Worm (Caenorhabditis elegans): ENCODE measurements around the gene gmeb-1.

The gmeb-1 gene

DNA sequence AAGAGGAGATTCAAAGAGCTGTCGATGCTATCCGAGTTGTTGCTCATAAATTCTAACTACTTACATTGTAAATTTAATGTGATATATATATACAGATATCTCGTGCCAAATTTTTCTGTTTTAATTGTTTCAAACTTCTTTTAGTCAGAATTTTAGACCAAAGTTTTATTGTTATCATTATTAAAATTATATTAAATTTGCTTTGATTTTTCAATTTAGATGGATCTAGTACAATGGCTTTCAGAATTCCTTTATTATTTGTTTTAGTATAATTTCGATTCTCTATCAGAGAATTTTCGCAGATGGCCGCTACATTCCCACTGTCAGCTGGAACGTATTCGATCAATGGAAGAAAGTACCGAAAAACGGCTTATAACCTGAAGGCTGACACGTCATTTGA, 38.0 kb downstream of the gmeb-1 start, which contains the start of gene ascc-1 (continued):
- TF ChIP-seq sdz-38 (tag; optimal IDR thresholded peaks at IDR 0.05) (no peak), him-1 (tag; optimal IDR thresholded peaks at IDR 0.05) (no peak), nhr-90 (tag; optimal IDR thresholded peaks at IDR 0.05) (no peak), ceh-40 (GFP tag; IDR thresholded peaks at IDR 0.05) (no peak)

- 0 out of 2 replicates have a peak, but pooled peaks have one; percentile 45 for TF ChIP-seq ekl-4 (GFP tag; IDR thresholded peaks at IDR 0.05)
- peak; percentile 59; the same call in 1 of the 2 replicates for TF ChIP-seq B0336.3 (GFP tag; IDR thresholded peaks at IDR 0.05)
- TF ChIP-seq F37B4.10 (GFP tag; IDR thresholded peaks at IDR 0.05) = no peak
- no peak for TF ChIP-seq egl-44 (GFP tag; IDR thresholded peaks at IDR 0.05)
- TF ChIP-seq efl-1 (GFP tag; optimal IDR thresholded peaks at IDR 0.05) = peak; percentile 10
- peak; percentile 66 for TF ChIP-seq madf-6 (GFP tag; IDR thresholded peaks at IDR 0.05)
- peak; percentile 55; the same call in 1 of the 2 replicates for TF ChIP-seq pbrm-1 (GFP tag; IDR thresholded peaks at IDR 0.05)
- TF ChIP-seq xnd-1 (tag; optimal IDR thresholded peaks at IDR 0.05) = peak; percentile 17
- no peak for TF ChIP-seq Y53G8AR.9 (GFP tag; conservative IDR thresholded peaks at IDR 0.05)
- peak; percentile 16 for TF ChIP-seq dpl-1 (GFP tag; optimal IDR thresholded peaks at IDR 0.05)
These were observed 38.5 kb downstream of the gmeb-1 start for ce11 chrII:57873-58272.

DNA sequence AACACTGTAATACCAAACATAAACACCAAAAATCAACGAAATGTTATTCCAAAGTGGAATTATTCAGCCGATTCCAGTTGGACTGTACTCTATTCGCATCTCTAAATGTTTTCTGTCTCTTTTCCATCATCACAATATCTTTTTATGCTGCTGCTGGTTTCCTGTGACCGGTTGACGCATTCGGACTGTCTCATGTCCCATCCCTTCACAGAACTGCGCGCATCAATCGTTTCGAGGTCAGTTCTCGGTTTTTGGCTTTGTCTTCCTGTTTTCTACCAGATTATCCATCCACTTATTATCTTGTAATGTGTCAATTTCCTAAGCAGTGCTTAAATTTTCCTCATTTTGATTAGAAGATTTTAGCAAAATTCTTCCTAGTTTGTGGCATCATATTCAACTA, 40.7 kb downstream of the gmeb-1 start:
- TF ChIP-seq attf-6 (GFP tag; IDR thresholded peaks at IDR 0.05) (no peak), madf-10 (tag; optimal IDR thresholded peaks at IDR 0.05) (no peak), ceh-27 (GFP tag; optimal IDR thresholded peaks at IDR 0.05) (no peak), ceh-91 (GFP tag; IDR thresholded peaks at IDR 0.05) (no peak), ztf-26 (tag; optimal IDR thresholded peaks at IDR 0.05) (no peak), F57C9.4 (tag; optimal IDR thresholded peaks at IDR 0.05) (no peak)

DNA sequence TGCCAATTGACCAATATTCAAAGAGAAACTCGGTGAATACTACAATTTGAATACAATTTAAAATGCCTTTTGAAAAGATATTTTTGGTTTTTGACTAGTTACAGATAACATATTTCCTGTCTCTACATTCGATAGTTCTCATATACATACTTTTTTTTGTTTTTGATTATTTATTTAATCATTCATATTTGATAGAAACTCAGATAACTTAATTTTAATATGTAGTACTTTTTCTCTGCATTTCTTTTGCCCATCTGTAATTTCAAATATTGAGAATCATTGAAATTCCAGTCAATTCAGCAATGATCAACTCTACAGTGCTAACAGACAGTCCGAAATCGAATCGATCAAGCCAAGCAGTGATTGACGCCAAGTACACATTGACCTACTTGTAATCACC, 41.7 kb downstream of the gmeb-1 start, which contains the start of gene C23H3.2:
TSS of gene C23H3.2 (plus strand) at position 301 of the 400 bp plus-strand sequence.
- no peak for TF ChIP-seq akir-1 (GFP tag; optimal IDR thresholded peaks at IDR 0.05)
- no peak for TF ChIP-seq F10E7.11 (tag; optimal IDR thresholded peaks at IDR 0.05)
- no peak for TF ChIP-seq repo-1 (tag; optimal IDR thresholded peaks at IDR 0.05)
- no peak for TF ChIP-seq die-1 (tag; optimal IDR thresholded peaks at IDR 0.05)
- TF ChIP-seq Y79H2A.3 (GFP tag; conservative IDR thresholded peaks at IDR 0.05) = no peak
- TF ChIP-seq tbp1 (GFP tag; optimal IDR thresholded peaks at IDR 0.05) = no peak
- no peak for TF ChIP-seq ztf-28 (GFP tag; IDR thresholded peaks at IDR 0.05)
- no peak for TF ChIP-seq ama-1 (optimal IDR thresholded peaks at IDR 0.05)
- no peak for TF ChIP-seq ama-1 (GFP tag; optimal IDR thresholded peaks at IDR 0.05)
- no peak for TF ChIP-seq egl-44 (GFP tag; IDR thresholded peaks at IDR 0.05)
- TF ChIP-seq efl-1 (GFP tag; optimal IDR thresholded peaks at IDR 0.05) = no peak
- TF ChIP-seq lin-54 (GFP tag; optimal IDR thresholded peaks at IDR 0.05) = no peak
- no peak for TF ChIP-seq chd-7 (tag; optimal IDR thresholded peaks at IDR 0.05)

- TF ChIP-seq rcor-1 (GFP tag; IDR thresholded peaks at IDR 0.05) = no peak
- TF ChIP-seq atf-7 (tag; optimal IDR thresholded peaks at IDR 0.05) = no peak
- no peak for TF ChIP-seq madf-8 (GFP tag; conservative IDR thresholded peaks at IDR 0.05)
- peak; percentile 61 for TF ChIP-seq nhr-80 (tag; optimal IDR thresholded peaks at IDR 0.05)
- TF ChIP-seq B0336.3 (GFP tag; IDR thresholded peaks at IDR 0.05) = no peak
These were observed 46.1 kb downstream of the gmeb-1 start for ce11 chrII:65484-65883.

Data from whole organism, young adult.